Worm (Caenorhabditis elegans) whole organism, young adult: ENCODE measurements around the gene W04E12.3.

Source experiments
- fkh-3 ChIP-seq: sonication (generic microtip); optimal IDR thresholded peaks from 2 replicates; lab custom pipeline; 2016; ENCODE audit warnings: mild to moderate bottlenecking, missing genetic modification characterization, missing compliant biosample characterization
- lsy-27 ChIP-seq: sonication (generic microtip); optimal IDR thresholded peaks from 2 replicates; lab custom pipeline; 2017; ENCODE audit warnings: missing genetic modification characterization, mild to moderate bottlenecking, missing compliant biosample characterization, antibody characterized with exemption, missing genotype, borderline replicate concordance; ENCODE audit not compliant: insufficient read depth
- snpc-1.1 ChIP-seq: sonication (generic microtip); optimal IDR thresholded peaks from 2 replicates; lab custom pipeline; 2017; ENCODE audit warnings: missing genetic modification characterization, mild to moderate bottlenecking, missing compliant biosample characterization, antibody characterized with exemption, moderate library complexity, missing genotype, missing genetic modification reagents; ENCODE audit not compliant: insufficient read depth

- TF ChIP-seq fkh-3 (tag; lab: Kevin White, UChicago) (no peak), snpc-1.1 (tag; lab: Kevin White, UChicago) (no peak), lsy-27 (tag; lab: Kevin White, UChicago) (no peak)
Observed at ce11 chrV:19743794-19744193, 2.0 kb downstream of the W04E12.3 start.
